ENCODE assay signal across 1 fruit fly cellular context in genomic region chrX:2919742-2920141, dm6.
A peak's percentile ranks its signal among the peaks of the same experiment; 100 is the strongest.
TF ChIP-seq lines count a peak whose summit lies in the region.

TSS of gene CG3588 (plus strand) at chrX:2919770.

TF ChIP-seq in whole organism, embryonic, 481 proteins besides CTCF, POLR2A, EP300 and RAD21 (continued from another document and continues in another):
- TF ChIP-seq Dp (GFP tag; optimal IDR thresholded peaks at IDR 0.05; lab: Kevin White, UChicago): no peak
- TF ChIP-seq Trl (optimal IDR thresholded peaks at IDR 0.05; lab: Kevin White, UChicago): no peak
- no peak for TF ChIP-seq Trl (GFP tag; optimal IDR thresholded peaks at IDR 0.05; lab: Kevin White, UChicago)
- peak; percentile 18 for TF ChIP-seq CG30431 (GFP tag; optimal IDR thresholded peaks at IDR 0.05; lab: Kevin White, UChicago)
- TF ChIP-seq CG12391 (tag; optimal IDR thresholded peaks at IDR 0.05; lab: Kevin White, UChicago): peak; percentile 58
- TF ChIP-seq lmd (GFP tag; IDR thresholded peaks at IDR 0.05; lab: Robert Waterston, UW): peak; percentile 85
- peak; percentile 59 for TF ChIP-seq Dip3 (GFP tag; optimal IDR thresholded peaks at IDR 0.05; lab: Kevin White, UChicago)
- TF ChIP-seq danr (GFP tag; IDR thresholded peaks at IDR 0.05; lab: Robert Waterston, UW): peak; percentile 67
- peak; percentile 79 for TF ChIP-seq sob (GFP tag; IDR thresholded peaks at IDR 0.05; lab: Robert Waterston, UW)
- TF ChIP-seq CG8944 (GFP tag; optimal IDR thresholded peaks at IDR 0.05; lab: Kevin White, UChicago): peak; percentile 50
- TF ChIP-seq pum (GFP tag; optimal IDR thresholded peaks at IDR 0.05; lab: Kevin White, UChicago): no peak
- TF ChIP-seq btn (GFP tag; optimal IDR thresholded peaks at IDR 0.05; lab: Kevin White, UChicago): peak; percentile 31
- TF ChIP-seq eve (GFP tag; optimal IDR thresholded peaks at IDR 0.05; lab: Kevin White, UChicago): peak in 1 of 2 experiments; percentile 74
- peak; percentile 81 for TF ChIP-seq cas (GFP tag; IDR thresholded peaks at IDR 0.05; lab: Robert Waterston, UW)
- peak; percentile 77 for TF ChIP-seq Hsf (GFP tag; optimal IDR thresholded peaks at IDR 0.05; lab: Kevin White, UChicago)
- peak; percentile 84 for TF ChIP-seq gsb (GFP tag; IDR thresholded peaks at IDR 0.05; lab: Robert Waterston, UW)
- peak; percentile 88 for TF ChIP-seq CG11456 (GFP tag; IDR thresholded peaks at IDR 0.05; lab: Robert Waterston, UW)
- peak; percentile 35 for TF ChIP-seq CG8388 (GFP tag; optimal IDR thresholded peaks at IDR 0.05; lab: Kevin White, UChicago)
- TF ChIP-seq CG7928 (GFP tag; optimal IDR thresholded peaks at IDR 0.05; lab: Kevin White, UChicago): no peak
- TF ChIP-seq CG12219 (GFP tag; optimal IDR thresholded peaks at IDR 0.05; lab: Kevin White, UChicago): peak; percentile 43
- peak; percentile 79 for TF ChIP-seq gem (tag; optimal IDR thresholded peaks at IDR 0.05; lab: Kevin White, UChicago)
- peak; percentile 73; the same call in 1 of the 2 replicates for TF ChIP-seq vvl (GFP tag; IDR thresholded peaks at IDR 0.05; lab: Robert Waterston, UW)
- peak; percentile 37; the same call in 1 of the 2 replicates for TF ChIP-seq CG4404 (GFP tag; IDR thresholded peaks at IDR 0.05; lab: Robert Waterston, UW)
- TF ChIP-seq CG13775 (GFP tag; optimal IDR thresholded peaks at IDR 0.05; lab: Kevin White, UChicago): peak; percentile 50
- peak; percentile 18 for TF ChIP-seq CG8089 (GFP tag; optimal IDR thresholded peaks at IDR 0.05; lab: Kevin White, UChicago)
- 0 out of 2 replicates have a peak, but pooled peaks have one; percentile 5 for TF ChIP-seq ssp (GFP tag; IDR thresholded peaks at IDR 0.05; lab: Robert Waterston, UW)
- TF ChIP-seq CG10959 (GFP tag; IDR thresholded peaks at IDR 0.05; lab: Robert Waterston, UW): 0 out of 2 replicates have a peak, but pooled peaks have one; percentile 19
- peak; percentile 76 for TF ChIP-seq CG32772 (GFP tag; IDR thresholded peaks at IDR 0.05; lab: Robert Waterston, UW)
- TF ChIP-seq unpg (GFP tag; optimal IDR thresholded peaks at IDR 0.05; lab: Kevin White, UChicago): peak; percentile 81
- TF ChIP-seq CG18764 (GFP tag; optimal IDR thresholded peaks at IDR 0.05; lab: Kevin White, UChicago): peak; percentile 18
- peak; percentile 63; the same call in 1 of the 2 replicates for TF ChIP-seq Rx (GFP tag; IDR thresholded peaks at IDR 0.05; lab: Robert Waterston, UW)
- TF ChIP-seq CG11696 (GFP tag; IDR thresholded peaks at IDR 0.05; lab: Robert Waterston, UW): peak; percentile 52
- no peak for TF ChIP-seq lola (GFP tag; optimal IDR thresholded peaks at IDR 0.05; lab: Kevin White, UChicago)
- TF ChIP-seq HHEX (GFP tag; optimal IDR thresholded peaks at IDR 0.05; lab: Kevin White, UChicago): peak; percentile 67
- peak; percentile 54 for TF ChIP-seq tx (GFP tag; optimal IDR thresholded peaks at IDR 0.05; lab: Kevin White, UChicago)
- peak; percentile 60 for TF ChIP-seq CG6854 (GFP tag; optimal IDR thresholded peaks at IDR 0.05; lab: Kevin White, UChicago)
- peak; percentile 32 for TF ChIP-seq CG11398 (GFP tag; optimal IDR thresholded peaks at IDR 0.05; lab: Kevin White, UChicago)
- peak; percentile 94 for TF ChIP-seq CG9932 (GFP tag; IDR thresholded peaks at IDR 0.05; lab: Robert Waterston, UW)
- peak; percentile 33 for TF ChIP-seq CG4820 (GFP tag; optimal IDR thresholded peaks at IDR 0.05; lab: Kevin White, UChicago)
- peak; percentile 85 for TF ChIP-seq NFAT (GFP tag; IDR thresholded peaks at IDR 0.05; lab: Robert Waterston, UW)
- peak; percentile 29 for TF ChIP-seq Hand (GFP tag; optimal IDR thresholded peaks at IDR 0.05; lab: Kevin White, UChicago)
- peak; percentile 44 for TF ChIP-seq sug (tag; optimal IDR thresholded peaks at IDR 0.05; lab: Kevin White, UChicago)
- peak; percentile 89 for TF ChIP-seq al (GFP tag; IDR thresholded peaks at IDR 0.05; lab: Robert Waterston, UW)
- peak; percentile 76 for TF ChIP-seq Xrp1 (GFP tag; IDR thresholded peaks at IDR 0.05; lab: Robert Waterston, UW)
- TF ChIP-seq Meics (GFP tag; optimal IDR thresholded peaks at IDR 0.05; lab: Kevin White, UChicago): peak; percentile 81
- TF ChIP-seq BtbVII (GFP tag; optimal IDR thresholded peaks at IDR 0.05; lab: Kevin White, UChicago): peak; percentile 60
- peak; percentile 82 for TF ChIP-seq CG7372 (GFP tag; IDR thresholded peaks at IDR 0.05; lab: Robert Waterston, UW)
- peak; percentile 68 for TF ChIP-seq Ada2b (GFP tag; IDR thresholded peaks at IDR 0.05; lab: Robert Waterston, UW)
- peak; percentile 75 for TF ChIP-seq Xbp1 (GFP tag; optimal IDR thresholded peaks at IDR 0.05; lab: Kevin White, UChicago)
- no peak for TF ChIP-seq Hmx (GFP tag; optimal IDR thresholded peaks at IDR 0.05; lab: Kevin White, UChicago)
- peak; percentile 88 for TF ChIP-seq CG14014 (GFP tag; IDR thresholded peaks at IDR 0.05; lab: Robert Waterston, UW)
- TF ChIP-seq CG33213 (GFP tag; optimal IDR thresholded peaks at IDR 0.05; lab: Kevin White, UChicago): peak; percentile 60
- TF ChIP-seq E2f2 (GFP tag; IDR thresholded peaks at IDR 0.05; lab: Robert Waterston, UW): peak; percentile 51
- peak; percentile 66 for TF ChIP-seq fd3F (GFP tag; optimal IDR thresholded peaks at IDR 0.05; lab: Kevin White, UChicago)
- TF ChIP-seq CG14441 (GFP tag; IDR thresholded peaks at IDR 0.05; lab: Robert Waterston, UW): peak; percentile 84
- TF ChIP-seq CG17186 (GFP tag; optimal IDR thresholded peaks at IDR 0.05; lab: Kevin White, UChicago): no peak
- peak; percentile 43 for TF ChIP-seq fd96Cb (tag; optimal IDR thresholded peaks at IDR 0.05; lab: Kevin White, UChicago)
- TF ChIP-seq CG6683 (GFP tag; optimal IDR thresholded peaks at IDR 0.05; lab: Kevin White, UChicago): peak; percentile 33
- no peak for TF ChIP-seq Bgb (GFP tag; IDR thresholded peaks at IDR 0.05; lab: Robert Waterston, UW; ENCODE audit: partially characterized antibody)
- peak; percentile 34 for TF ChIP-seq CG18262 (tag; optimal IDR thresholded peaks at IDR 0.05; lab: Kevin White, UChicago)
- peak; percentile 7 for TF ChIP-seq CG15601 (tag; optimal IDR thresholded peaks at IDR 0.05; lab: Kevin White, UChicago)
- TF ChIP-seq CG17328 (GFP tag; IDR thresholded peaks at IDR 0.05; lab: Robert Waterston, UW): peak; percentile 65
- peak; percentile 65 for TF ChIP-seq CG12659 (GFP tag; optimal IDR thresholded peaks at IDR 0.05; lab: Kevin White, UChicago)
- no peak for TF ChIP-seq amos (GFP tag; IDR thresholded peaks at IDR 0.05; lab: Robert Waterston, UW; ENCODE audit: partially characterized antibody)
- TF ChIP-seq chinmo (GFP tag; IDR thresholded peaks at IDR 0.05; lab: Robert Waterston, UW; ENCODE audit: partially characterized antibody): 0 out of 4 replicates have a peak, but pooled peaks have one; percentile 39
- TF ChIP-seq CG7556 (GFP tag; optimal IDR thresholded peaks at IDR 0.05; lab: Kevin White, UChicago): peak; percentile 61
- TF ChIP-seq org-1 (GFP tag; optimal IDR thresholded peaks at IDR 0.05; lab: Kevin White, UChicago): peak; percentile 36
- TF ChIP-seq CG8290 (GFP tag; optimal IDR thresholded peaks at IDR 0.05; lab: Kevin White, UChicago): no peak
- peak in 1 of 2 experiments; percentile 66 for TF ChIP-seq CG8290 (tag; optimal IDR thresholded peaks at IDR 0.05; lab: Kevin White, UChicago)
- TF ChIP-seq otp (GFP tag; IDR thresholded peaks at IDR 0.05; lab: Robert Waterston, UW): peak; percentile 51; the same call in 1 of the 3 replicates
- peak; percentile 75 for TF ChIP-seq CG9817 (tag; optimal IDR thresholded peaks at IDR 0.05; lab: Kevin White, UChicago)
- peak; percentile 66 for TF ChIP-seq fu2 (GFP tag; optimal IDR thresholded peaks at IDR 0.05; lab: Kevin White, UChicago)
- peak; percentile 54 for TF ChIP-seq CG17568 (GFP tag; optimal IDR thresholded peaks at IDR 0.05; lab: Kevin White, UChicago)
- TF ChIP-seq HmgZ (tag; optimal IDR thresholded peaks at IDR 0.05; lab: Kevin White, UChicago): peak; percentile 50
- TF ChIP-seq CG6813 (GFP tag; optimal IDR thresholded peaks at IDR 0.05; lab: Kevin White, UChicago): no peak
- peak; percentile 48 for TF ChIP-seq Dad (GFP tag; optimal IDR thresholded peaks at IDR 0.05; lab: Kevin White, UChicago)
- TF ChIP-seq Oaz (GFP tag; IDR thresholded peaks at IDR 0.05; lab: Robert Waterston, UW): peak; percentile 56
- TF ChIP-seq CG31224 (GFP tag; IDR thresholded peaks at IDR 0.05; lab: Robert Waterston, UW): peak; percentile 62
- TF ChIP-seq CG33557 (GFP tag; optimal IDR thresholded peaks at IDR 0.05; lab: Kevin White, UChicago): no peak
- TF ChIP-seq mld (GFP tag; IDR thresholded peaks at IDR 0.05; lab: Robert Waterston, UW; ENCODE audit: partially characterized antibody): no peak
- TF ChIP-seq oc (tag; optimal IDR thresholded peaks at IDR 0.05; lab: Kevin White, UChicago): peak; percentile 2
- peak; percentile 77 for TF ChIP-seq E2f1 (GFP tag; IDR thresholded peaks at IDR 0.05; lab: Robert Waterston, UW)
- TF ChIP-seq Poxn (GFP tag; IDR thresholded peaks at IDR 0.05; lab: Robert Waterston, UW): peak; percentile 50; the same call in 1 of the 2 replicates
- peak; percentile 19 for TF ChIP-seq CG12104 (GFP tag; optimal IDR thresholded peaks at IDR 0.05; lab: Kevin White, UChicago)
- peak; percentile 16 for TF ChIP-seq CG12942 (GFP tag; optimal IDR thresholded peaks at IDR 0.05; lab: Kevin White, UChicago)
- TF ChIP-seq CG12155 (GFP tag; optimal IDR thresholded peaks at IDR 0.05; lab: Kevin White, UChicago): peak; percentile 70
- TF ChIP-seq da (GFP tag; optimal IDR thresholded peaks at IDR 0.05; lab: Kevin White, UChicago): no peak
- TF ChIP-seq Nf-YA (GFP tag; IDR thresholded peaks at IDR 0.05; lab: Robert Waterston, UW): 0 out of 2 replicates have a peak, but pooled peaks have one; percentile 19
- TF ChIP-seq onecut (GFP tag; IDR thresholded peaks at IDR 0.05; lab: Robert Waterston, UW): peak; percentile 56; the same call in 1 of the 2 replicates
- peak; percentile 34 for TF ChIP-seq CG4854 (GFP tag; optimal IDR thresholded peaks at IDR 0.05; lab: Kevin White, UChicago)
- no peak for TF ChIP-seq ftz-f1 (GFP tag; optimal IDR thresholded peaks at IDR 0.05; lab: Kevin White, UChicago)
- 0 out of 3 replicates have a peak, but pooled peaks have one; percentile 61 for TF ChIP-seq CG6175 (GFP tag; IDR thresholded peaks at IDR 0.05; lab: Robert Waterston, UW)
- TF ChIP-seq D19B (GFP tag; optimal IDR thresholded peaks at IDR 0.05; lab: Kevin White, UChicago): peak; percentile 63
- TF ChIP-seq CG7357 (GFP tag; IDR thresholded peaks at IDR 0.05; lab: Robert Waterston, UW): 0 out of 3 replicates have a peak, but pooled peaks have one; percentile 50
- TF ChIP-seq croc (GFP tag; conservative IDR thresholded peaks at IDR 0.05; lab: Robert Waterston, UW): peak; percentile 38; the same call in 2 of the 3 replicates
- peak; percentile 75; the same call in 2 of the 3 replicates for TF ChIP-seq Mrtf (GFP tag; IDR thresholded peaks at IDR 0.05; lab: Robert Waterston, UW)
- TF ChIP-seq CG2678 (tag; optimal IDR thresholded peaks at IDR 0.05; lab: Kevin White, UChicago): peak; percentile 84
- TF ChIP-seq vnd (GFP tag; IDR thresholded peaks at IDR 0.05; lab: Robert Waterston, UW; ENCODE audit: partially characterized antibody): no peak
- peak; percentile 63 for TF ChIP-seq Atf3 (GFP tag; optimal IDR thresholded peaks at IDR 0.05; lab: Kevin White, UChicago)
- TF ChIP-seq her (GFP tag; optimal IDR thresholded peaks at IDR 0.05; lab: Kevin White, UChicago): peak; percentile 85
- no peak for TF ChIP-seq gsb-n (tag; optimal IDR thresholded peaks at IDR 0.05; lab: Kevin White, UChicago)
- TF ChIP-seq CG7987 (GFP tag; optimal IDR thresholded peaks at IDR 0.05; lab: Kevin White, UChicago): peak; percentile 26
- no peak for TF ChIP-seq fd64A (GFP tag; optimal IDR thresholded peaks at IDR 0.05; lab: Kevin White, UChicago)
- no peak for TF ChIP-seq insv (GFP tag; optimal IDR thresholded peaks at IDR 0.05; lab: Kevin White, UChicago)
- TF ChIP-seq dpn (GFP tag; optimal IDR thresholded peaks at IDR 0.05; lab: Kevin White, UChicago): peak; percentile 55 to 71
- TF ChIP-seq z (GFP tag; IDR thresholded peaks at IDR 0.05; lab: Robert Waterston, UW): no peak
- peak; percentile 21 for TF ChIP-seq CG1529 (GFP tag; optimal IDR thresholded peaks at IDR 0.05; lab: Kevin White, UChicago)
- TF ChIP-seq CG6254 (GFP tag; optimal IDR thresholded peaks at IDR 0.05; lab: Kevin White, UChicago): no peak
- peak; percentile 69 for TF ChIP-seq CG18476 (GFP tag; optimal IDR thresholded peaks at IDR 0.05; lab: Kevin White, UChicago)
- peak; percentile 46 for TF ChIP-seq CG18011 (GFP tag; optimal IDR thresholded peaks at IDR 0.05; lab: Kevin White, UChicago)
- TF ChIP-seq dm (GFP tag; optimal IDR thresholded peaks at IDR 0.05; lab: Kevin White, UChicago): peak; percentile 43
- TF ChIP-seq CG13894 (tag; optimal IDR thresholded peaks at IDR 0.05; lab: Kevin White, UChicago): peak; percentile 79
- TF ChIP-seq CG6765 (GFP tag; optimal IDR thresholded peaks at IDR 0.05; lab: Kevin White, UChicago): peak; percentile 53
- no peak for TF ChIP-seq CG8359 (GFP tag; optimal IDR thresholded peaks at IDR 0.05; lab: Kevin White, UChicago; ENCODE audit: borderline replicate concordance)
- TF ChIP-seq CG12071 (GFP tag; optimal IDR thresholded peaks at IDR 0.05; lab: Kevin White, UChicago): peak; percentile 54
- TF ChIP-seq CrebB (tag; optimal IDR thresholded peaks at IDR 0.05; lab: Kevin White, UChicago): peak; percentile 35
- TF ChIP-seq toy (GFP tag; IDR thresholded peaks at IDR 0.05; lab: Robert Waterston, UW): 0 out of 2 replicates have a peak, but pooled peaks have one; percentile 46
- peak; percentile 69 for TF ChIP-seq dmrt99B (tag; optimal IDR thresholded peaks at IDR 0.05; lab: Kevin White, UChicago)
- TF ChIP-seq wor (GFP tag; IDR thresholded peaks at IDR 0.05; lab: Robert Waterston, UW): no peak
- TF ChIP-seq CG10147 (GFP tag; optimal IDR thresholded peaks at IDR 0.05; lab: Kevin White, UChicago): peak; percentile 75
- peak; percentile 87 for TF ChIP-seq CG13624 (GFP tag; optimal IDR thresholded peaks at IDR 0.05; lab: Kevin White, UChicago)
- no peak for TF ChIP-seq CG14860 (GFP tag; IDR thresholded peaks at IDR 0.05; lab: Robert Waterston, UW; ENCODE audit: partially characterized antibody)
- peak; percentile 78 for TF ChIP-seq CG18599 (GFP tag; optimal IDR thresholded peaks at IDR 0.05; lab: Kevin White, UChicago)
- TF ChIP-seq ATbp (GFP tag; optimal IDR thresholded peaks at IDR 0.05; lab: Kevin White, UChicago): peak; percentile 33
- peak; percentile 87 for TF ChIP-seq Dbx (GFP tag; IDR thresholded peaks at IDR 0.05; lab: Robert Waterston, UW)
- peak; percentile 67 for TF ChIP-seq CG13123 (GFP tag; optimal IDR thresholded peaks at IDR 0.05; lab: Kevin White, UChicago)
- peak; percentile 24 to 63 for TF ChIP-seq chif (GFP tag; optimal IDR thresholded peaks at IDR 0.05; lab: Kevin White, UChicago)
- peak; percentile 55 for TF ChIP-seq HLH3B (GFP tag; IDR thresholded peaks at IDR 0.05; lab: Robert Waterston, UW)
